Worm (Caenorhabditis elegans) whole organism, early embryonic: Measurements from ENCODE around the gene clec-221.

Experiments used
- B0310.2 ChIP-seq: sonication (generic microtip); optimal IDR thresholded peaks from 2 replicates; lab custom pipeline; 2016; ENCODE audit warnings: mild to moderate bottlenecking, missing genetic modification characterization, missing compliant biosample characterization
- F13C5.2 ChIP-seq: sonication (generic microtip); optimal IDR thresholded peaks from 2 replicates; lab custom pipeline; 2017; ENCODE audit warnings: mild to moderate bottlenecking, missing genetic modification characterization, inconsistent platforms, missing compliant biosample characterization
- aly-1 ChIP-seq: sonication (generic microtip); optimal IDR thresholded peaks from 2 replicates; lab custom pipeline; 2016; ENCODE audit warnings: missing genetic modification characterization, missing compliant biosample characterization
- ama-1 ChIP-seq: fragments of 150-350 bp; optimal IDR thresholded peaks from 2 replicates; lab custom pipeline; 2014
- ceh-13 ChIP-seq: fragments of 200-800 bp; sonication (Bioruptor generic); optimal IDR thresholded peaks from 2 replicates; lab custom pipeline; 2018; ENCODE audit warnings: mild to moderate bottlenecking, missing genetic modification characterization, missing compliant biosample characterization
- ceh-36 ChIP-seq: sonication (generic microtip); optimal IDR thresholded peaks from 2 replicates; lab custom pipeline; 2016; ENCODE audit warnings: missing genetic modification characterization, inconsistent platforms, missing compliant biosample characterization
- ets-7 ChIP-seq: sonication (generic microtip); optimal IDR thresholded peaks from 2 replicates; lab custom pipeline; 2016; ENCODE audit warnings: missing genotype, missing genetic modification characterization, missing compliant biosample characterization
- flt-1 ChIP-seq: fragments of 200-800 bp; sonication (Bioruptor generic); IDR thresholded peaks from 2 replicates; pipeline ENCODE4 v1.3.6; 2022; ENCODE audit warnings: missing genetic modification characterization, missing compliant biosample characterization
- hmbx-1 ChIP-seq: sonication (generic microtip); optimal IDR thresholded peaks from 2 replicates; lab custom pipeline; 2016; ENCODE audit warnings: mild to moderate bottlenecking, missing genetic modification characterization, missing compliant biosample characterization
- hmg-4 ChIP-seq: fragments of 200-800 bp; sonication (Bioruptor generic); optimal IDR thresholded peaks from 2 replicates; lab custom pipeline; 2018; ENCODE audit warnings: mild to moderate bottlenecking, missing genetic modification characterization, missing compliant biosample characterization
- hnd-1 ChIP-seq: sonication (generic microtip); optimal IDR thresholded peaks from 2 replicates; lab custom pipeline; 2016; ENCODE audit warnings: missing genetic modification characterization, missing compliant biosample characterization
- pes-1 ChIP-seq: fragments of 200-800 bp; sonication (Bioruptor generic); IDR thresholded peaks from 2 replicates; pipeline ENCODE4 v1.3.6; 2022; ENCODE audit warnings: missing genetic modification reagents, missing genetic modification characterization, missing compliant biosample characterization
- scrt-1 ChIP-seq: fragments of 200-800 bp; sonication (Bioruptor generic); IDR thresholded peaks from 2 replicates; pipeline ENCODE4 v1.3.6; 2022; ENCODE audit warnings: missing genetic modification characterization, missing compliant biosample characterization
- sea-1 ChIP-seq: fragments of 200-800 bp; sonication (Bioruptor generic); conservative IDR thresholded peaks from 2 replicates; pipeline ENCODE4 v1.3.6; 2022; ENCODE audit warnings: missing genetic modification characterization, missing compliant biosample characterization
- tbx-11 ChIP-seq: fragments of 200-800 bp; sonication (Bioruptor generic); IDR thresholded peaks from 2 replicates; pipeline ENCODE4 v1.3.6; 2022; ENCODE audit warnings: missing genetic modification characterization, missing compliant biosample characterization
- tbx-37 ChIP-seq: fragments of 200-800 bp; sonication (Bioruptor generic); conservative IDR thresholded peaks from 2 replicates; pipeline ENCODE4 v1.3.6; 2022; ENCODE audit warnings: missing genetic modification reagents, missing genetic modification characterization, missing compliant biosample characterization
- tra-4 ChIP-seq: sonication (generic microtip); optimal IDR thresholded peaks from 2 replicates; lab custom pipeline; 2017; ENCODE audit warnings: missing genetic modification characterization, missing compliant biosample characterization

Gene clec-221

ce11 chrV:10958322-10958900 is 4.2 kb upstream of the clec-221 start, which contains the start of gene pigt-1:
Gene pigt-1, minus strand, starts transcription at chrV:10958821.
- TF ChIP-seq ama-1 (lab: Kevin White, UChicago) (peak; percentile 37), ceh-36 (tag; lab: Kevin White, UChicago) (no peak)

ce11 chrV:10955681-10956476 is 1.6 kb upstream of the clec-221 start, which contains the start of gene F17C11.13:
Gene F17C11.13, plus strand, starts transcription at chrV:10955923.
- TF ChIP-seq flt-1 (GFP tag; lab: Robert Waterston, UW), result no peak

ce11 chrV:10954832-10955231 is 598 bp upstream of the clec-221 start, which contains the start of gene F17C11.6:
Gene F17C11.6, plus strand, starts transcription at chrV:10955121.
- TF ChIP-seq aly-1 (tag; lab: Kevin White, UChicago), result no peak

ce11 chrV:10953471-10954155 is 621 bp downstream of the clec-221 start:
- TF ChIP-seq hmg-4 (GFP tag; lab: Kevin White, UChicago) (no peak), ets-7 (tag; lab: Kevin White, UChicago) (no peak), tbx-11 (GFP tag; lab: Robert Waterston, UW) (no peak), tbx-37 (GFP tag; lab: Robert Waterston, UW) (no peak), ama-1 (lab: Kevin White, UChicago) (no peak), flt-1 (GFP tag; lab: Robert Waterston, UW) (no peak), pes-1 (GFP tag; lab: Robert Waterston, UW) (no peak), hnd-1 (tag; lab: Kevin White, UChicago) (no peak), B0310.2 (tag; lab: Kevin White, UChicago) (no peak), sea-1 (GFP tag; lab: Robert Waterston, UW) (no peak), F13C5.2 (tag; lab: Kevin White, UChicago) (no peak), aly-1 (tag; lab: Kevin White, UChicago) (no peak), ceh-36 (tag; lab: Kevin White, UChicago) (no peak), ceh-13 (GFP tag; lab: Kevin White, UChicago) (no peak), scrt-1 (GFP tag; lab: Robert Waterston, UW) (no peak), hmbx-1 (tag; lab: Kevin White, UChicago) (no peak), tra-4 (tag; lab: Kevin White, UChicago) (no peak)

- peak; percentile 17; the same call in 1 of the 2 replicates for TF ChIP-seq tbx-37 (GFP tag; lab: Robert Waterston, UW)
- no peak for TF ChIP-seq hmg-4 (GFP tag; lab: Kevin White, UChicago)
- TF ChIP-seq sea-1 (GFP tag; lab: Robert Waterston, UW), result 0 out of 2 replicates have a peak, but pooled peaks have one; percentile 6
- TF ChIP-seq F13C5.2 (tag; lab: Kevin White, UChicago), result no peak
- no peak for TF ChIP-seq B0310.2 (tag; lab: Kevin White, UChicago)
These were observed 2.5 kb downstream of the clec-221 start, which contains the start of gene F17C11.4 for ce11 chrV:10951655-10952278. Gene F17C11.4, plus strand, starts transcription at chrV:10951860.

ce11 chrV:10949511-10949910 is 4.7 kb downstream of the clec-221 start, which contains the start of gene col-153:
Gene col-153, plus strand, starts transcription at chrV:10949811.
- TF ChIP-seq hmbx-1 (tag; lab: Kevin White, UChicago) (no peak), sea-1 (GFP tag; lab: Robert Waterston, UW) (no peak), tra-4 (tag; lab: Kevin White, UChicago) (no peak), tbx-37 (GFP tag; lab: Robert Waterston, UW) (no peak)

ce11 chrV:10947930-10948329 is 6.3 kb downstream of the clec-221 start, which contains the start of gene F17C11.2:
Gene F17C11.2, plus strand, starts transcription at chrV:10948230.
- TF ChIP-seq tra-4 (tag; lab: Kevin White, UChicago) (no peak), tbx-37 (GFP tag; lab: Robert Waterston, UW) (no peak), B0310.2 (tag; lab: Kevin White, UChicago) (no peak), hnd-1 (tag; lab: Kevin White, UChicago) (no peak), scrt-1 (GFP tag; lab: Robert Waterston, UW) (no peak), flt-1 (GFP tag; lab: Robert Waterston, UW) (no peak)

ce11 chrV:10947210-10947609 is 7.0 kb downstream of the clec-221 start:
- TF ChIP-seq sea-1 (GFP tag; lab: Robert Waterston, UW) (no peak), tra-4 (tag; lab: Kevin White, UChicago) (no peak), ama-1 (lab: Kevin White, UChicago) (no peak), scrt-1 (GFP tag; lab: Robert Waterston, UW) (no peak), tbx-37 (GFP tag; lab: Robert Waterston, UW) (no peak), ceh-13 (GFP tag; lab: Kevin White, UChicago) (no peak), pes-1 (GFP tag; lab: Robert Waterston, UW) (no peak), hmg-4 (GFP tag; lab: Kevin White, UChicago) (no peak), hnd-1 (tag; lab: Kevin White, UChicago) (no peak), flt-1 (GFP tag; lab: Robert Waterston, UW) (no peak), tbx-11 (GFP tag; lab: Robert Waterston, UW) (no peak), hmbx-1 (tag; lab: Kevin White, UChicago) (no peak), F13C5.2 (tag; lab: Kevin White, UChicago) (no peak), ceh-36 (tag; lab: Kevin White, UChicago) (no peak), B0310.2 (tag; lab: Kevin White, UChicago) (no peak), ets-7 (tag; lab: Kevin White, UChicago) (no peak)
